Fruit fly (Drosophila melanogaster): ENCODE data around the gene Mst36Fa.
A peak's percentile ranks its signal among the peaks of the same experiment; 100 is the strongest.

The Mst36Fa gene

dm6 chr2L:18693877-18694723 lies 17.3 kb upstream of the Mst36Fa start (continued):
- TF ChIP-seq CG4318 (GFP tag; optimal IDR thresholded peaks at IDR 0.05) (no peak), CG10669 (GFP tag; optimal IDR thresholded peaks at IDR 0.05) (no peak), achi (GFP tag; optimal IDR thresholded peaks at IDR 0.05) (peak; percentile 41), salr (GFP tag; optimal IDR thresholded peaks at IDR 0.05) (no peak), dsx (GFP tag; optimal IDR thresholded peaks at IDR 0.05; ENCODE audit: poor library complexity, severe bottlenecking) (no peak), fkh (GFP tag; optimal IDR thresholded peaks at IDR 0.05) (peak; percentile 26), CG31627 (GFP tag; optimal IDR thresholded peaks at IDR 0.05) (peak; percentile 68), topi (GFP tag; optimal IDR thresholded peaks at IDR 0.05) (peak; percentile 59), CG15336 (GFP tag; IDR thresholded peaks at IDR 0.05) (peak; percentile 56; the same call in 1 of the 2 replicates), CG16779 (tag; optimal IDR thresholded peaks at IDR 0.05) (no peak), Lpt (GFP tag; optimal IDR thresholded peaks at IDR 0.05) (no peak), CG3919 (GFP tag; optimal IDR thresholded peaks at IDR 0.05) (peak; percentile 58), Eip75B (GFP tag; optimal IDR thresholded peaks at IDR 0.05) (peak; percentile 16), Blimp-1 (GFP tag; optimal IDR thresholded peaks at IDR 0.05) (no peak), net (GFP tag; optimal IDR thresholded peaks at IDR 0.05) (peak; percentile 51), Gug (GFP tag; IDR thresholded peaks at IDR 0.05) (no peak), Met (GFP tag; optimal IDR thresholded peaks at IDR 0.05) (peak; percentile 41)

dm6 chr2L:18689376-18689775 lies 12.6 kb upstream of the Mst36Fa start, which contains the start of gene CG10336:
CG10336 (plus strand) TSS chr2L:18689528.
- peak; percentile 92 for TF ChIP-seq vri (GFP tag; optimal IDR thresholded peaks at IDR 0.05)
- TF ChIP-seq esn (GFP tag; optimal IDR thresholded peaks at IDR 0.05): peak; percentile 11
- no peak for TF ChIP-seq Smox (GFP tag; optimal IDR thresholded peaks at IDR 0.05)
- TF ChIP-seq Sox14 (GFP tag; optimal IDR thresholded peaks at IDR 0.05): peak; percentile 97

- TF ChIP-seq lz (GFP tag; optimal IDR thresholded peaks at IDR 0.05) (peak; percentile 40), topi (GFP tag; optimal IDR thresholded peaks at IDR 0.05) (no peak), Gug (GFP tag; IDR thresholded peaks at IDR 0.05) (no peak), esn (GFP tag; optimal IDR thresholded peaks at IDR 0.05) (peak; percentile 39), CG6854 (GFP tag; optimal IDR thresholded peaks at IDR 0.05) (peak; percentile 19), CG11294 (GFP tag; IDR thresholded peaks at IDR 0.05) (no peak), CG1621 (tag; optimal IDR thresholded peaks at IDR 0.05) (no peak), CG3032 (tag; optimal IDR thresholded peaks at IDR 0.05) (peak; percentile 5), CG8119 (GFP tag; IDR thresholded peaks at IDR 0.05) (no peak), CG31627 (GFP tag; optimal IDR thresholded peaks at IDR 0.05) (peak; percentile 52), Met (GFP tag; optimal IDR thresholded peaks at IDR 0.05) (no peak), CG34406 (GFP tag; optimal IDR thresholded peaks at IDR 0.05) (no peak), dsx (GFP tag; optimal IDR thresholded peaks at IDR 0.05; ENCODE audit: poor library complexity, severe bottlenecking) (peak; percentile 73), vri (GFP tag; optimal IDR thresholded peaks at IDR 0.05) (no peak), cyc (GFP tag; optimal IDR thresholded peaks at IDR 0.05) (peak; percentile 44), CG7368 (GFP tag; optimal IDR thresholded peaks at IDR 0.05) (no peak), Sox14 (GFP tag; optimal IDR thresholded peaks at IDR 0.05) (peak; percentile 65)
These were observed 12.0 kb upstream of the Mst36Fa start, which contains the start of gene msl-1 for dm6 chr2L:18688646-18689296. msl-1 (minus strand) TSS chr2L:18688800.

- TF ChIP-seq vri (GFP tag; optimal IDR thresholded peaks at IDR 0.05) (no peak), net (GFP tag; optimal IDR thresholded peaks at IDR 0.05) (no peak), CG34406 (GFP tag; optimal IDR thresholded peaks at IDR 0.05) (no peak), cyc (GFP tag; optimal IDR thresholded peaks at IDR 0.05) (no peak), CG10631 (GFP tag; optimal IDR thresholded peaks at IDR 0.05) (no peak), CG6854 (GFP tag; optimal IDR thresholded peaks at IDR 0.05) (no peak), topi (GFP tag; optimal IDR thresholded peaks at IDR 0.05) (no peak), Eip93F (GFP tag; optimal IDR thresholded peaks at IDR 0.05) (no peak)
These were observed 11.0 kb upstream of the Mst36Fa start for dm6 chr2L:18687827-18688226.
